Worm (Caenorhabditis elegans): ENCODE results near the gene str-69.

Gene str-69

DNA sequence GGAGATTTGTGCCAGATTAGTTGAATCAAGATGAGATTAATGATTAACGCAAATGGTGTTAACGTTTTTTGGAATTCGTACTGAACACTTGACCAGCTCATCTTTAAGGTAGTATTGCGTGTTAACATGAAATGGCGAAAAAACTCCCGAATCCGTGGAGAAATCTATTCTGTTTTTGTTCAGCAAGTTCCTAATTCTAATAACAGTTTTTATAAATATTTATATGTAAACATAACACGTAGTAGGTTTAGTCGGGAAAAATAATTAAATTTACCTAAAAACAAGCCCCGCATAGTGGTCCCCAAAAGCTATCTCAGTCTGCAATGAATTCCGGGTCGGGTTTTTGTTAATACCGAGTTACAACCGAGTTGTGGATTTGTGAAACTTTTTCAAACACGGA, 46.7 kb downstream of the str-69 start, which contains the start of gene str-244:
Gene str-244 (minus strand): TSS at position 101 of the 400 bp plus-strand sequence.
- TF ChIP-seq somi-1 (GFP tag; optimal IDR thresholded peaks at IDR 0.05) (no peak), F49E8.2 (tag; optimal IDR thresholded peaks at IDR 0.05; ENCODE audit: insufficient read depth) (no peak), egl-44 (GFP tag; IDR thresholded peaks at IDR 0.05) (no peak), mes-4 (tag; optimal IDR thresholded peaks at IDR 0.05) (no peak)
